Worm (Caenorhabditis elegans) whole organism, L4/young adult: ENCODE data around the gene F01E11.18.

Source experiments
- W03F9.2 ChIP-seq: fragments of 150-350 bp; optimal IDR thresholded peaks from 2 replicates; lab custom pipeline; 2014; ENCODE audit warnings: missing biosample characterization, missing genetic modification characterization
- dao-5 ChIP-seq: sonication (generic microtip); optimal IDR thresholded peaks from 2 replicates; lab custom pipeline; 2016; ENCODE audit warnings: missing genotype, missing genetic modification characterization, moderate library complexity, missing compliant biosample characterization
- him-1 ChIP-seq: sonication (generic microtip); optimal IDR thresholded peaks from 2 replicates; lab custom pipeline; 2016; ENCODE audit warnings: missing genotype, missing genetic modification reagents, missing genetic modification characterization, missing compliant biosample characterization

ce11 chrX:6970134-6970533, 19.3 kb upstream of the F01E11.18 start:
- TF ChIP-seq him-1 (tag; lab: Kevin White, UChicago) (no peak), dao-5 (tag; lab: Kevin White, UChicago) (no peak), W03F9.2 (tag; lab: Kevin White, UChicago) (no peak)
